Worm (Caenorhabditis elegans) whole organism, late embryonic: ENCODE measurements around the gene clec-127.

Experiments used
- ama-1 ChIP-seq: fragments of 150-350 bp; optimal IDR thresholded peaks from 2 replicates; lab custom pipeline; 2014
- che-1 ChIP-seq: sonication (generic microtip); optimal IDR thresholded peaks from 2 replicates; lab custom pipeline; 2016; ENCODE audit warnings: mild to moderate bottlenecking, missing genetic modification characterization, missing compliant biosample characterization
- fkh-10 ChIP-seq: fragments of 150-350 bp; optimal IDR thresholded peaks from 2 replicates; lab custom pipeline; 2014; ENCODE audit warnings: missing biosample characterization, missing genetic modification reagents, missing genetic modification characterization
- mec-3 ChIP-seq: sonication (generic microtip); optimal IDR thresholded peaks from 2 replicates; lab custom pipeline; 2016; ENCODE audit warnings: borderline replicate concordance, missing genetic modification characterization, missing compliant biosample characterization
- nhr-11 ChIP-seq: fragments of 150-350 bp; optimal IDR thresholded peaks from 2 replicates; lab custom pipeline; 2014; ENCODE audit warnings: missing biosample characterization, missing genetic modification characterization
- pha-4 ChIP-seq: fragments of 150-350 bp; optimal IDR thresholded peaks from 2 replicates; lab custom pipeline; 2018; ENCODE audit warnings: missing biosample characterization, missing genetic modification reagents, missing genetic modification characterization
- unc-42 ChIP-seq: sonication (generic microtip); optimal IDR thresholded peaks from 2 replicates; lab custom pipeline; 2016; ENCODE audit warnings: missing genotype, missing genetic modification characterization, missing compliant biosample characterization

DNA sequence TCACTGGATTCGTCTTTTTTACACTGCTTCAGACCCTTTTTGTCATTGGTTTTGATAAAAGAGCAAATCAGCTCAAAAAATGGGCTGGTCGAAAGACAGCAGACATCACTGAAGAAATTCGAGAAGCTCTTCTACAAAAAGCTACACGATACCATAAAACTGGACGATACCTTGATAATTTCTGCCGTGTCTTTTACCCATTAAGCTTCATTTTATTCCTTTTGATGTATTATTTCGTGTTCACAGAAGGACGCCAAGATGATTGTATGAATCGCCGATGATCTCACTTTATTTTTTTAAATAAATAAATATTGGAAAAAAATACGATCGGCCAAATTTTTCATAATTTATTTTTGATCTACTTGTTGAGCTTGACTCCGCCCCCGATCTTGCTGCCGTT is 2.0 kb downstream of the clec-127 start:
- TF ChIP-seq mec-3 (tag; lab: Kevin White, UChicago) (no peak), unc-42 (tag; lab: Kevin White, UChicago) (no peak), pha-4 (no peak), ama-1 (no peak), che-1 (tag; lab: Kevin White, UChicago) (no peak), fkh-10 (GFP tag; lab: Kevin White, UChicago) (no peak), nhr-11 (tag; lab: Kevin White, UChicago) (no peak)
